Worm (Caenorhabditis elegans) whole organism, late embryonic: ENCODE results near the gene F36H1.12.

ENCODE experiments used
- C08G9.2 ChIP-seq: sonication (generic microtip); optimal IDR thresholded peaks from 2 replicates; lab custom pipeline; 2016; ENCODE audit warnings: mild to moderate bottlenecking, missing genetic modification characterization, moderate library complexity, missing compliant biosample characterization
- C38D4.7 ChIP-seq: fragments of 200-800 bp; sonication (Bioruptor generic); optimal IDR thresholded peaks from 2 replicates; lab custom pipeline; 2018; ENCODE audit warnings: mild to moderate bottlenecking, missing genetic modification characterization, moderate library complexity, missing compliant biosample characterization
- K02D7.2 ChIP-seq: sonication (generic microtip); optimal IDR thresholded peaks from 2 replicates; lab custom pipeline; 2017; ENCODE audit warnings: mild to moderate bottlenecking, missing genetic modification characterization, missing compliant biosample characterization
- K09A11.1 ChIP-seq: sonication (generic microtip); optimal IDR thresholded peaks from 2 replicates; lab custom pipeline; 2017; ENCODE audit warnings: antibody characterized with exemption, mild to moderate bottlenecking, missing genetic modification characterization, missing compliant biosample characterization; ENCODE audit not compliant: insufficient read depth
- ahr-1 ChIP-seq: sonication (generic microtip); optimal IDR thresholded peaks from 2 replicates; lab custom pipeline; 2016; ENCODE audit warnings: missing genetic modification characterization, missing compliant biosample characterization
- ama-1 ChIP-seq: fragments of 150-350 bp; optimal IDR thresholded peaks from 2 replicates; lab custom pipeline; 2014
- ceh-19 ChIP-seq: fragments of 200-800 bp; sonication (Bioruptor generic); optimal IDR thresholded peaks from 2 replicates; lab custom pipeline; 2018; ENCODE audit warnings: mild to moderate bottlenecking, missing genetic modification characterization, missing compliant biosample characterization
- ceh-2 ChIP-seq: sonication (generic microtip); optimal IDR thresholded peaks from 2 replicates; lab custom pipeline; 2016; ENCODE audit warnings: missing genotype, missing genetic modification characterization, missing compliant biosample characterization
- ceh-22 ChIP-seq: sonication (generic microtip); optimal IDR thresholded peaks from 2 replicates; lab custom pipeline; 2017; ENCODE audit warnings: missing biosample characterization, missing genetic modification characterization
- ceh-31 ChIP-seq: sonication (generic microtip); optimal IDR thresholded peaks from 2 replicates; lab custom pipeline; 2016; ENCODE audit warnings: missing genetic modification characterization, missing compliant biosample characterization
- ceh-34 ChIP-seq: sonication (generic microtip); optimal IDR thresholded peaks from 2 replicates; lab custom pipeline; 2016; ENCODE audit warnings: mild to moderate bottlenecking, missing genetic modification characterization, missing compliant biosample characterization
- ceh-45 ChIP-seq: fragments of 200-800 bp; sonication (Bioruptor generic); IDR thresholded peaks from 2 replicates; pipeline ENCODE4 v1.3.6; 2022; ENCODE audit warnings: missing genetic modification reagents, missing genetic modification characterization, missing compliant biosample characterization
- ceh-48 ChIP-seq: sonication (generic microtip); optimal IDR thresholded peaks from 2 replicates; lab custom pipeline; 2016; ENCODE audit warnings: missing genetic modification characterization, inconsistent platforms, missing compliant biosample characterization
- ceh-6 ChIP-seq: fragments of 200-800 bp; sonication (Bioruptor generic); optimal IDR thresholded peaks from 2 replicates; lab custom pipeline; 2018; ENCODE audit warnings: mild to moderate bottlenecking, missing genetic modification characterization, missing compliant biosample characterization
- ceh-9 ChIP-seq: sonication (generic microtip); optimal IDR thresholded peaks from 2 replicates; lab custom pipeline; 2016; ENCODE audit warnings: mild to moderate bottlenecking, missing genetic modification characterization, inconsistent platforms, missing compliant biosample characterization
- che-1 ChIP-seq: sonication (generic microtip); optimal IDR thresholded peaks from 2 replicates; lab custom pipeline; 2016; ENCODE audit warnings: mild to moderate bottlenecking, missing genetic modification characterization, missing compliant biosample characterization
- dmd-4 ChIP-seq: sonication (generic microtip); optimal IDR thresholded peaks from 2 replicates; lab custom pipeline; 2016; ENCODE audit warnings: borderline replicate concordance, missing genetic modification characterization, missing compliant biosample characterization
- dve-1 ChIP-seq: sonication (generic microtip); optimal IDR thresholded peaks from 2 replicates; lab custom pipeline; 2017; ENCODE audit warnings: antibody characterized with exemption, mild to moderate bottlenecking, missing genetic modification characterization, missing compliant biosample characterization
- elt-4 ChIP-seq: sonication (generic microtip); optimal IDR thresholded peaks from 2 replicates; lab custom pipeline; 2016; ENCODE audit warnings: missing genetic modification characterization, missing compliant biosample characterization
- ets-4 ChIP-seq: sonication (generic microtip); optimal IDR thresholded peaks from 2 replicates; lab custom pipeline; 2016; ENCODE audit warnings: missing genetic modification characterization, missing compliant biosample characterization
- eyg-1 ChIP-seq: sonication (generic microtip); optimal IDR thresholded peaks from 2 replicates; lab custom pipeline; 2016; ENCODE audit warnings: missing genotype, missing genetic modification characterization, missing compliant biosample characterization
- fkh-6 ChIP-seq: sonication (generic microtip); optimal IDR thresholded peaks from 2 replicates; lab custom pipeline; 2016; ENCODE audit warnings: missing genetic modification characterization, missing compliant biosample characterization
- hlh-30 ChIP-seq: sonication (generic microtip); optimal IDR thresholded peaks from 2 replicates; lab custom pipeline; 2017; ENCODE audit warnings: antibody characterized with exemption, missing genetic modification characterization, missing compliant biosample characterization; ENCODE audit not compliant: insufficient read depth
- hlh-6 ChIP-seq: sonication (generic microtip); optimal IDR thresholded peaks from 2 replicates; lab custom pipeline; 2016; ENCODE audit warnings: missing genotype, missing genetic modification characterization, missing compliant biosample characterization
- hlh-8 ChIP-seq: sonication (generic microtip); optimal IDR thresholded peaks from 2 replicates; lab custom pipeline; 2016; ENCODE audit warnings: missing genotype, missing genetic modification characterization, missing compliant biosample characterization
- lim-6 ChIP-seq: sonication (generic microtip); optimal IDR thresholded peaks from 2 replicates; lab custom pipeline; 2016; ENCODE audit warnings: missing genetic modification characterization, missing compliant biosample characterization
- lin-11 ChIP-seq: fragments of 200-800 bp; sonication (Bioruptor generic); optimal IDR thresholded peaks from 2 replicates; lab custom pipeline; 2018; ENCODE audit warnings: mild to moderate bottlenecking, missing genetic modification characterization, missing compliant biosample characterization
- madf-2 ChIP-seq: sonication (generic microtip); optimal IDR thresholded peaks from 2 replicates; lab custom pipeline; 2017; ENCODE audit warnings: missing genetic modification characterization, missing compliant biosample characterization
- mec-3 ChIP-seq: sonication (generic microtip); optimal IDR thresholded peaks from 2 replicates; lab custom pipeline; 2016; ENCODE audit warnings: borderline replicate concordance, missing genetic modification characterization, missing compliant biosample characterization
- nfya-1 ChIP-seq: sonication (generic microtip); optimal IDR thresholded peaks from 2 replicates; lab custom pipeline; 2017; ENCODE audit warnings: missing genetic modification characterization, mild to moderate bottlenecking, missing compliant biosample characterization, antibody characterized with exemption, moderate library complexity
- nhr-232 ChIP-seq: sonication (generic microtip); optimal IDR thresholded peaks from 2 replicates; lab custom pipeline; 2016; ENCODE audit warnings: missing genetic modification characterization, missing compliant biosample characterization
- odd-2 ChIP-seq: sonication (generic microtip); optimal IDR thresholded peaks from 2 replicates; lab custom pipeline; 2017; ENCODE audit warnings: antibody characterized with exemption, mild to moderate bottlenecking, missing genetic modification characterization, missing compliant biosample characterization
- pat-9 ChIP-seq: fragments of 200-800 bp; sonication (Bioruptor generic); optimal IDR thresholded peaks from 2 replicates; lab custom pipeline; 2018; ENCODE audit warnings: mild to moderate bottlenecking, missing genetic modification characterization, moderate library complexity, missing compliant biosample characterization
- pax-1 ChIP-seq: fragments of 150-350 bp; optimal IDR thresholded peaks from 2 replicates; lab custom pipeline; 2014; ENCODE audit warnings: missing biosample characterization, missing genetic modification characterization
- pha-2 ChIP-seq: sonication (generic microtip); optimal IDR thresholded peaks from 2 replicates; lab custom pipeline; 2017; ENCODE audit warnings: mild to moderate bottlenecking, missing genetic modification characterization, missing compliant biosample characterization
- pha-4 ChIP-seq: fragments of 150-350 bp; optimal IDR thresholded peaks from 2 replicates; lab custom pipeline; 2018; ENCODE audit warnings: missing biosample characterization, missing genetic modification reagents, missing genetic modification characterization
- pros-1 ChIP-seq: fragments of 150-350 bp; optimal IDR thresholded peaks from 2 replicates; lab custom pipeline; 2014; ENCODE audit warnings: missing biosample characterization, missing genetic modification reagents, missing genetic modification characterization
- rnt-1 ChIP-seq: sonication (generic microtip); optimal IDR thresholded peaks from 2 replicates; lab custom pipeline; 2016; ENCODE audit warnings: missing genetic modification characterization, missing compliant biosample characterization
- sdc-2 ChIP-seq: sonication (generic microtip); optimal IDR thresholded peaks from 2 replicates; lab custom pipeline; 2016; ENCODE audit warnings: missing genotype, missing genetic modification characterization, missing compliant biosample characterization
- sox-2 ChIP-seq: fragments of 200-800 bp; sonication (Bioruptor generic); IDR thresholded peaks from 2 replicates; pipeline ENCODE4 v1.3.6; 2022; ENCODE audit warnings: missing genetic modification reagents, missing genetic modification characterization, missing compliant biosample characterization
- sox-4 ChIP-seq: sonication (generic microtip); optimal IDR thresholded peaks from 2 replicates; lab custom pipeline; 2017; ENCODE audit warnings: mild to moderate bottlenecking, missing genetic modification characterization, inconsistent platforms, missing compliant biosample characterization
- tbx-2 ChIP-seq: sonication (generic microtip); optimal IDR thresholded peaks from 2 replicates; lab custom pipeline; 2016; ENCODE audit warnings: missing genetic modification characterization, missing compliant biosample characterization
- tbx-7 ChIP-seq: sonication (generic microtip); optimal IDR thresholded peaks from 2 replicates; lab custom pipeline; 2016; ENCODE audit warnings: missing genotype, missing genetic modification characterization, missing compliant biosample characterization
- ttx-3 ChIP-seq: sonication (generic microtip); optimal IDR thresholded peaks from 2 replicates; lab custom pipeline; 2016; ENCODE audit warnings: missing genetic modification reagents, missing genetic modification characterization, missing compliant biosample characterization
- unc-3 ChIP-seq, 2 experiments: fragments of 200-800 bp in 1 of 2; sonication (Bioruptor generic) in 1 of 2; sonication (generic microtip) in 1 of 2; conservative IDR thresholded peaks in 1 of 2; optimal IDR thresholded peaks in 1 of 2; 2 replicates each; pipeline versions ENCODE4 v1.3.6 to Lab custom; 2016 to 2022; ENCODE audit warnings: missing compliant biosample characterization in 2 of 2, missing genetic modification characterization in 2 of 2, missing genetic modification reagents in 1 of 2
- unc-42 ChIP-seq: sonication (generic microtip); optimal IDR thresholded peaks from 2 replicates; lab custom pipeline; 2016; ENCODE audit warnings: missing genotype, missing genetic modification characterization, missing compliant biosample characterization
- unc-55 ChIP-seq: sonication (generic microtip); optimal IDR thresholded peaks from 2 replicates; lab custom pipeline; 2017; ENCODE audit warnings: missing biosample characterization, missing genetic modification reagents, missing genetic modification characterization
- ztf-16 ChIP-seq: sonication (generic microtip); optimal IDR thresholded peaks from 2 replicates; lab custom pipeline; 2017; ENCODE audit warnings: missing genetic modification characterization, missing compliant biosample characterization

The F36H1.12 gene

ce11 chrIV:11027560-11027959 lies 25.9 kb downstream of the F36H1.12 start (continued):
- TF ChIP-seq ttx-3 (tag; lab: Kevin White, UChicago) (peak; percentile 20), pax-1 (tag; lab: Kevin White, UChicago) (peak; percentile 77), ets-4 (tag; lab: Kevin White, UChicago) (peak; percentile 33)
- TF ChIP-seq, all 69 proteins: peak for 23

ce11 chrIV:11026648-11027047 lies 26.9 kb downstream of the F36H1.12 start:
- TF ChIP-seq C08G9.2 (no peak), unc-55 (GFP tag; lab: Kevin White, UChicago) (peak; percentile 6)

ce11 chrIV:11025941-11026340 lies 27.6 kb downstream of the F36H1.12 start:
- TF ChIP-seq hlh-30 (tag; lab: Kevin White, UChicago) = peak; percentile 80
- peak; percentile 99 for TF ChIP-seq ztf-16
- peak; percentile 72 for TF ChIP-seq unc-42 (tag; lab: Kevin White, UChicago)
- peak; percentile 83 for TF ChIP-seq ceh-31
- peak; percentile 98 for TF ChIP-seq ceh-34 (tag; lab: Kevin White, UChicago)
- peak; percentile 97 for TF ChIP-seq sox-4 (tag; lab: Kevin White, UChicago)
- TF ChIP-seq ama-1 (lab: Kevin White, UChicago) = peak; percentile 86
- TF ChIP-seq hlh-8 (tag; lab: Kevin White, UChicago) = peak; percentile 96
- TF ChIP-seq ceh-19 (GFP tag; lab: Kevin White, UChicago) = peak; percentile 98
- peak; percentile 84 for TF ChIP-seq nfya-1 (tag; lab: Kevin White, UChicago)
- TF ChIP-seq hlh-6 (tag; lab: Kevin White, UChicago) = peak; percentile 99
- TF ChIP-seq C38D4.7 = peak; percentile 96
- peak; percentile 84 for TF ChIP-seq odd-2
- peak; percentile 97 for TF ChIP-seq madf-2 (tag; lab: Kevin White, UChicago)
- TF ChIP-seq pha-4 (tag; lab: Kevin White, UChicago) = no peak
- TF ChIP-seq pat-9 = peak; percentile 99
- TF ChIP-seq fkh-6 = peak; percentile 96
- TF ChIP-seq ceh-45 (GFP tag; lab: Robert Waterston, UW) = peak; percentile 97
- TF ChIP-seq tbx-2 (tag; lab: Kevin White, UChicago) = peak; percentile 98
- peak; percentile 97 for TF ChIP-seq ahr-1 (tag; lab: Kevin White, UChicago)
- peak; percentile 97 for TF ChIP-seq pha-2 (tag; lab: Kevin White, UChicago)
- peak; percentile 100 for TF ChIP-seq eyg-1 (tag; lab: Kevin White, UChicago)
- TF ChIP-seq ceh-9 = peak; percentile 96
- peak; percentile 89 for TF ChIP-seq tbx-7 (tag; lab: Kevin White, UChicago)
- TF ChIP-seq nhr-232 (tag; lab: Kevin White, UChicago) = peak; percentile 98
- TF ChIP-seq lin-11 (tag; lab: Kevin White, UChicago) = peak; percentile 95
- TF ChIP-seq K09A11.1 = peak; percentile 94
- TF ChIP-seq K02D7.2 (tag; lab: Kevin White, UChicago) = peak; percentile 98
- peak; percentile 83 for TF ChIP-seq lim-6 (tag; lab: Kevin White, UChicago)
- peak; percentile 96 for TF ChIP-seq rnt-1 (tag; lab: Kevin White, UChicago)
- TF ChIP-seq sox-2 (GFP tag; lab: Robert Waterston, UW) = peak; percentile 97
- TF ChIP-seq ceh-22 = peak; percentile 95
- TF ChIP-seq dve-1 (tag; lab: Kevin White, UChicago) = peak; percentile 59
- no peak for TF ChIP-seq pros-1 (tag; lab: Kevin White, UChicago)
- peak; percentile 92 for TF ChIP-seq mec-3 (tag; lab: Kevin White, UChicago)
- TF ChIP-seq unc-3 (GFP tag; conservative IDR thresholded peaks at IDR 0.05; lab: Robert Waterston, UW) = peak; percentile 94
- TF ChIP-seq unc-3 (tag; optimal IDR thresholded peaks at IDR 0.05; lab: Kevin White, UChicago) = peak; percentile 96
- no peak for TF ChIP-seq unc-55 (GFP tag; lab: Kevin White, UChicago)
- peak; percentile 97 for TF ChIP-seq che-1 (tag; lab: Kevin White, UChicago)
- peak; percentile 95 for TF ChIP-seq ceh-2 (tag; lab: Kevin White, UChicago)
- TF ChIP-seq elt-4 = peak; percentile 72
- peak; percentile 99 for TF ChIP-seq ceh-6
- TF ChIP-seq dmd-4 = peak; percentile 97
- TF ChIP-seq sdc-2 = peak; percentile 91
- peak; percentile 97 for TF ChIP-seq ceh-48 (tag; lab: Kevin White, UChicago)
